Fruit fly (Drosophila melanogaster) whole organism, embryonic: ENCODE results near the gene CG15282.

ENCODE experiments used
- Atf-2 ChIP-seq: fragments of 200-800 bp; sonication (Bioruptor generic); optimal IDR thresholded peaks from 2 replicates; lab custom pipeline; 2016; ENCODE audit warnings: missing biosample characterization, missing genetic modification characterization
- Atf6 ChIP-seq: fragments of 200-800 bp; sonication (Bioruptor generic); IDR thresholded peaks from 2 replicates; pipeline ENCODE4 v1.3.6; 2022; ENCODE audit warnings: missing biosample characterization, missing genetic modification characterization
- Bdp1 ChIP-seq: fragments of 200-800 bp; sonication (Bioruptor generic); optimal IDR thresholded peaks from 3 replicates; lab custom pipeline; 2016; ENCODE audit warnings: missing biosample characterization, missing genetic modification characterization
- CG10321 ChIP-seq: fragments of 200-800 bp; sonication (Bioruptor generic); IDR thresholded peaks from 2 replicates; pipeline ENCODE4 v1.3.6; 2022; ENCODE audit warnings: missing biosample characterization, missing genetic modification characterization
- CG11093 ChIP-seq: fragments of 200-800 bp; sonication (Bioruptor generic); IDR thresholded peaks from 3 replicates; pipeline ENCODE4 v1.3.6; 2022; ENCODE audit warnings: missing biosample characterization, missing genetic modification characterization
- CG11247 ChIP-seq: fragments of 200-800 bp; sonication (Bioruptor generic); IDR thresholded peaks from 2 replicates; pipeline ENCODE4 v1.3.6; 2022; ENCODE audit warnings: missing biosample characterization, missing genetic modification characterization
- CG11695 ChIP-seq: fragments of 200-800 bp; sonication (Bioruptor generic); IDR thresholded peaks from 3 replicates; pipeline ENCODE4 v1.3.6; 2022; ENCODE audit warnings: missing biosample characterization, missing genetic modification characterization
- CG14050 ChIP-seq: fragments of 200-800 bp; sonication (Bioruptor generic); IDR thresholded peaks from 3 replicates; pipeline ENCODE4 v1.3.6; 2022; ENCODE audit warnings: missing biosample characterization, missing genetic modification characterization
- CG14667 ChIP-seq: fragments of 200-800 bp; sonication (Bioruptor generic); IDR thresholded peaks from 2 replicates; pipeline ENCODE4 v1.3.6; 2022; ENCODE audit warnings: missing biosample characterization, missing genetic modification characterization
- CG14710 ChIP-seq: fragments of 200-800 bp; sonication (Bioruptor generic); optimal IDR thresholded peaks from 3 replicates; lab custom pipeline; 2019; ENCODE audit warnings: missing biosample characterization, mild to moderate bottlenecking, missing genetic modification characterization, moderate library complexity
- CG17802 ChIP-seq: fragments of 200-800 bp; sonication (Bioruptor generic); optimal IDR thresholded peaks from 2 replicates; lab custom pipeline; 2018; ENCODE audit warnings: missing biosample characterization, mild to moderate bottlenecking, missing genetic modification characterization, moderate library complexity
- CG1792 ChIP-seq: fragments of 200-800 bp; sonication (Bioruptor generic); optimal IDR thresholded peaks from 2 replicates; lab custom pipeline; 2016; ENCODE audit warnings: missing biosample characterization, missing genetic modification characterization
- CG2199 ChIP-seq: fragments of 200-800 bp; sonication (Bioruptor generic); IDR thresholded peaks from 3 replicates; pipeline ENCODE4 v1.3.6; 2022; ENCODE audit warnings: missing biosample characterization, missing genetic modification characterization
- CG2678 ChIP-seq: fragments of 200-800 bp; sonication (Bioruptor generic); optimal IDR thresholded peaks from 3 replicates; lab custom pipeline; 2019; ENCODE audit warnings: missing biosample characterization, mild to moderate bottlenecking, missing genetic modification characterization, moderate library complexity
- CG32772 ChIP-seq: fragments of 200-800 bp; sonication (Bioruptor generic); IDR thresholded peaks from 2 replicates; pipeline ENCODE4 v1.3.6; 2022; ENCODE audit warnings: missing biosample characterization, missing genetic modification characterization
- CG34224 ChIP-seq: fragments of 200-800 bp; sonication (Bioruptor generic); IDR thresholded peaks from 3 replicates; pipeline ENCODE4 v1.3.6; 2022; ENCODE audit warnings: missing biosample characterization, missing genetic modification characterization; ENCODE audit not compliant: partially characterized antibody
- CG42726 ChIP-seq: fragments of 200-800 bp; sonication (Bioruptor generic); IDR thresholded peaks from 2 replicates; pipeline ENCODE4 v1.3.6; 2022; ENCODE audit warnings: missing biosample characterization, missing genetic modification characterization; ENCODE audit not compliant: partially characterized antibody
- CG9437 ChIP-seq: fragments of 200-800 bp; sonication (Bioruptor generic); optimal IDR thresholded peaks from 2 replicates; lab custom pipeline; 2018; ENCODE audit warnings: missing biosample characterization, mild to moderate bottlenecking, missing genetic modification characterization
- CG9817 ChIP-seq: fragments of 200-800 bp; sonication (Bioruptor generic); optimal IDR thresholded peaks from 2 replicates; lab custom pipeline; 2018; ENCODE audit warnings: missing biosample characterization, mild to moderate bottlenecking, missing genetic modification characterization, moderate library complexity
- Chrac-16 ChIP-seq: fragments of 200-800 bp; sonication (Bioruptor generic); optimal IDR thresholded peaks from 3 replicates; lab custom pipeline; 2016; ENCODE audit warnings: missing biosample characterization, missing genetic modification characterization
- Dek ChIP-seq: fragments of 200-800 bp; sonication (Bioruptor generic); optimal IDR thresholded peaks from 3 replicates; lab custom pipeline; 2019; ENCODE audit warnings: missing biosample characterization, mild to moderate bottlenecking, missing genetic modification characterization, moderate library complexity
- Ets65A ChIP-seq: fragments of 200-800 bp; sonication (Bioruptor generic); peaks from one replicate; lab custom pipeline; 2016; ENCODE audit warnings: missing biosample characterization, missing genetic modification characterization
- Fer2 ChIP-seq: fragments of 200-800 bp; sonication (Bioruptor generic); optimal IDR thresholded peaks from 2 replicates; lab custom pipeline; 2018; ENCODE audit warnings: missing biosample characterization, mild to moderate bottlenecking, missing genetic modification characterization, moderate library complexity
- HLHmδ ChIP-seq: fragments of 200-800 bp; sonication (Bioruptor generic); optimal IDR thresholded peaks from 2 replicates; lab custom pipeline; 2018; ENCODE audit warnings: missing biosample characterization, mild to moderate bottlenecking, missing genetic modification characterization, moderate library complexity
- Hmr ChIP-seq: fragments of 200-800 bp; sonication (Bioruptor generic); optimal IDR thresholded peaks from 3 replicates; lab custom pipeline; 2017; ENCODE audit warnings: mild to moderate bottlenecking, missing biosample characterization, missing genetic modification reagents, missing genetic modification characterization
- Hmx ChIP-seq: fragments of 200-800 bp; sonication (Bioruptor generic); optimal IDR thresholded peaks from 2 replicates; lab custom pipeline; 2016; ENCODE audit warnings: missing biosample characterization, missing genetic modification characterization
- Hr78 ChIP-seq, 2 experiments: fragments of 200-800 bp in 1 of 2; fragments of >200 bp in 1 of 2; sonication (Bioruptor generic) in 1 of 2; optimal IDR thresholded peaks; 2 replicates each; lab custom pipeline; 2017 to 2019; ENCODE audit warnings: missing biosample characterization in 2 of 2, missing genetic modification characterization in 2 of 2, mild to moderate bottlenecking in 1 of 2, moderate library complexity in 1 of 2
- Lim3 ChIP-seq: fragments of 200-800 bp; sonication (Bioruptor generic); IDR thresholded peaks from 2 replicates; pipeline ENCODE4 v1.3.6; 2022; ENCODE audit warnings: missing biosample characterization, missing genetic modification characterization
- Mes4 ChIP-seq: fragments of 200-800 bp; sonication (Bioruptor generic); optimal IDR thresholded peaks from 2 replicates; lab custom pipeline; 2016; ENCODE audit warnings: missing biosample characterization, missing genetic modification characterization
- NK7.1 ChIP-seq: fragments of 200-800 bp; sonication (Bioruptor generic); optimal IDR thresholded peaks from 3 replicates; lab custom pipeline; 2016; ENCODE audit warnings: missing biosample characterization, missing genetic modification characterization
- Ravus ChIP-seq: fragments of 200-800 bp; sonication (Bioruptor generic); IDR thresholded peaks from 2 replicates; pipeline ENCODE4 v1.3.6; 2022; ENCODE audit warnings: missing biosample characterization, missing genetic modification characterization
- Xbp1 ChIP-seq: fragments of 200-800 bp; sonication (Bioruptor generic); optimal IDR thresholded peaks from 3 replicates; lab custom pipeline; 2016; ENCODE audit warnings: missing biosample characterization, mild to moderate bottlenecking, missing genetic modification characterization
- ato ChIP-seq: fragments of 200-800 bp; sonication (Bioruptor generic); IDR thresholded peaks from 2 replicates; pipeline ENCODE4 v1.3.6; 2022; ENCODE audit warnings: missing biosample characterization, missing genetic modification characterization; ENCODE audit not compliant: partially characterized antibody
- bbx ChIP-seq: fragments of 200-800 bp; sonication (Bioruptor generic); IDR thresholded peaks from 2 replicates; pipeline ENCODE4 v1.3.6; 2022; ENCODE audit warnings: missing biosample characterization, missing genetic modification characterization; ENCODE audit not compliant: partially characterized antibody
- ci ChIP-seq: fragments of 200-800 bp; sonication (Bioruptor generic); IDR thresholded peaks from 3 replicates; pipeline ENCODE4 v1.3.6; 2022; ENCODE audit warnings: missing biosample characterization, missing genetic modification characterization
- croc ChIP-seq: fragments of 200-800 bp; sonication (Bioruptor generic); conservative IDR thresholded peaks from 3 replicates; pipeline ENCODE4 v1.3.6; 2022; ENCODE audit warnings: missing biosample characterization, missing genetic modification characterization
- crp ChIP-seq, 2 experiments: fragments of 200-800 bp; sonication (Bioruptor generic); optimal IDR thresholded peaks; 2 replicates in 1 of 2; 3 replicates in 1 of 2; lab custom pipeline; 2017; ENCODE audit warnings: missing biosample characterization in 2 of 2, missing genetic modification characterization in 2 of 2, mild to moderate bottlenecking in 1 of 2, moderate library complexity in 1 of 2
- dmrt11E ChIP-seq: fragments of 200-800 bp; sonication (Bioruptor generic); optimal IDR thresholded peaks from 3 replicates; lab custom pipeline; 2018; ENCODE audit warnings: missing biosample characterization, mild to moderate bottlenecking, missing genetic modification characterization, moderate library complexity
- en ChIP-seq: fragments of 200-800 bp; sonication (Bioruptor generic); optimal IDR thresholded peaks from 2 replicates; lab custom pipeline; 2016; ENCODE audit warnings: missing biosample characterization, missing genetic modification characterization
- gro ChIP-seq: fragments of 200-800 bp; sonication (Bioruptor generic); optimal IDR thresholded peaks from 2 replicates; lab custom pipeline; 2016; ENCODE audit warnings: missing biosample characterization, missing genetic modification characterization
- gt ChIP-seq: fragments of 200-800 bp; sonication (Bioruptor generic); IDR thresholded peaks from 2 replicates; pipeline ENCODE4 v1.3.6; 2022; ENCODE audit warnings: missing biosample characterization, missing genetic modification characterization
- ken ChIP-seq: fragments of 200-800 bp; sonication (Bioruptor generic); IDR thresholded peaks from 3 replicates; pipeline ENCODE4 v1.3.6; 2022; ENCODE audit warnings: missing biosample characterization, missing genetic modification characterization
- lmd ChIP-seq: fragments of 200-800 bp; sonication (Bioruptor generic); IDR thresholded peaks from 2 replicates; pipeline ENCODE4 v1.3.6; 2022; ENCODE audit warnings: missing biosample characterization, missing genetic modification characterization
- pan ChIP-seq, 4 experiments: fragments of >200 bp in 3 of 4; fragments of 200-800 bp in 1 of 4; sonication (Bioruptor generic) in 1 of 4; optimal IDR thresholded peaks in 3 of 4; IDR thresholded peaks in 1 of 4; 2 replicates each; pipeline versions ENCODE4 v1.3.6 to Lab custom; 2017 to 2022; ENCODE audit warnings: missing biosample characterization in 2 of 4, missing genetic modification characterization in 2 of 4, mixed read lengths in 1 of 4
- pros ChIP-seq: fragments of 200-800 bp; sonication (Bioruptor generic); optimal IDR thresholded peaks from 3 replicates; lab custom pipeline; 2019; ENCODE audit warnings: missing biosample characterization, mild to moderate bottlenecking, missing genetic modification characterization, moderate library complexity
- repo ChIP-seq: fragments of 200-800 bp; sonication (Bioruptor generic); optimal IDR thresholded peaks from 2 replicates; lab custom pipeline; 2016; ENCODE audit warnings: missing biosample characterization, missing genetic modification characterization
- sens-2 ChIP-seq: fragments of 200-800 bp; sonication (Bioruptor generic); IDR thresholded peaks from 2 replicates; pipeline ENCODE4 v1.3.6; 2022; ENCODE audit warnings: missing biosample characterization, missing genetic modification characterization
- trem ChIP-seq: fragments of 200-800 bp; optimal IDR thresholded peaks from 3 replicates; lab custom pipeline; 2019; ENCODE audit warnings: missing biosample characterization, mild to moderate bottlenecking, missing genetic modification characterization, moderate library complexity
- trh ChIP-seq: fragments of 200-800 bp; sonication (Bioruptor generic); optimal IDR thresholded peaks from 2 replicates; lab custom pipeline; 2016; ENCODE audit warnings: missing biosample characterization, missing genetic modification characterization
- yki ChIP-seq: fragments of >200 bp; optimal IDR thresholded peaks from 3 replicates; lab custom pipeline; 2018

CG15282 gene

DNA sequence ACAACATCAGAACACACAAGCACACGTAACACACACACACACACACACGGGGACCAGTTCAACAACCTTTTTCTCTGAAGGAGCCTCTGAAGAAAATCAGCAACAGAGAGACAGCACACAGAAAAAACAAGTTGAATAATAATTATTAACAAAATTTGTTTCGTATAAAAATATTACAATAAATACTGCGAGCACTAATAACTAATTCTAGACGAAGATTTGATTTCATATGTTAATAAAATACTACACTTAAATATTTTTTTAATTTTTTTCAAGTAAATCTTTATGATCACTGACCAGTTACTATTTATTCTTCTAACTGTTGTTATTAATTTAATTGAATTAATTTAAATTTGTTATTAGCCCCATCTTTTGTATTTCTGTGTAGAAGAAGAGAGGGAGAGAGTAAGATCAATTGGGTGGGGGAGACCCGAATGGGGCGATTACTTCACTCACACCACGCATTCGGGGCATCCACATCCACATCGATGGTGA lies 37.6 kb upstream of the CG15282 start (continued):
- TF ChIP-seq CG34224 (no peak), yki (lab: Kevin White, UChicago) (no peak), ci (GFP tag; lab: Robert Waterston, UW) (no peak), Hmr (GFP tag; lab: Kevin White, UChicago) (peak; percentile 25), Hmx (GFP tag; lab: Kevin White, UChicago) (no peak), Ets65A (GFP tag; lab: Kevin White, UChicago) (no peak), gro (no peak), Atf6 (no peak), sens-2 (GFP tag; lab: Robert Waterston, UW) (no peak), CG17802 (tag; lab: Kevin White, UChicago) (peak; percentile 32), NK7.1 (no peak), repo (no peak), trh (no peak), Xbp1 (GFP tag; lab: Kevin White, UChicago) (peak; percentile 48), CG42726 (GFP tag; lab: Robert Waterston, UW) (no peak), CG10321 (GFP tag; lab: Robert Waterston, UW) (no peak), en (GFP tag; lab: Kevin White, UChicago) (no peak), Bdp1 (GFP tag; lab: Kevin White, UChicago) (no peak), CG9437 (GFP tag; lab: Kevin White, UChicago) (peak; percentile 73), Chrac-16 (peak; percentile 50), pan (optimal IDR thresholded peaks at IDR 0.05; lab: Kevin White, UChicago) (no peak), pan (GFP tag; optimal IDR thresholded peaks at IDR 0.05 in 1 of 2, IDR thresholded peaks at IDR 0.05 in 1 of 2) (peak in 1 of 2 experiments; percentile 52), crp (GFP tag; optimal IDR thresholded peaks at IDR 0.05; lab: Kevin White, UChicago) (no peak), CG2678 (tag; lab: Kevin White, UChicago) (peak; percentile 92), CG11093 (peak; percentile 44; the same call in 1 of the 3 replicates), CG14710 (tag; lab: Kevin White, UChicago) (peak; percentile 97), HLHmδ (GFP tag; lab: Kevin White, UChicago) (no peak), CG32772 (GFP tag; lab: Robert Waterston, UW) (peak; percentile 56), gt (no peak), croc (GFP tag; lab: Robert Waterston, UW) (peak; percentile 82), lmd (GFP tag; lab: Robert Waterston, UW) (no peak; the same call in 1 of the 2 replicates), CG14667 (peak; percentile 43; the same call in 1 of the 2 replicates), CG14050 (GFP tag; lab: Robert Waterston, UW) (no peak), Mes4 (no peak), bbx (GFP tag; lab: Robert Waterston, UW) (no peak), Atf-2 (GFP tag; lab: Kevin White, UChicago) (no peak), CG11695 (peak; percentile 62; the same call in 1 of the 3 replicates), Lim3 (GFP tag; lab: Robert Waterston, UW) (no peak), Fer2 (tag; lab: Kevin White, UChicago) (no peak), ken (no peak), pros (GFP tag; lab: Kevin White, UChicago) (peak; percentile 6), Ravus (GFP tag; lab: Robert Waterston, UW) (no peak), Hr78 (GFP tag; optimal IDR thresholded peaks at IDR 0.05; lab: Kevin White, UChicago) (peak in 1 of 2 experiments; percentile 85), ato (GFP tag; lab: Robert Waterston, UW) (no peak), CG9817 (tag; lab: Kevin White, UChicago) (peak; percentile 7), CG2199 (GFP tag; lab: Robert Waterston, UW) (peak; percentile 90), CG11247 (GFP tag; lab: Robert Waterston, UW) (peak; percentile 8; the same call in 1 of the 2 replicates), trem (tag; lab: Kevin White, UChicago) (peak; percentile 94), Dek (tag; lab: Kevin White, UChicago) (peak; percentile 17), dmrt11E (tag; lab: Kevin White, UChicago) (peak; percentile 98), CG1792 (GFP tag; lab: Kevin White, UChicago) (no peak)
